Fruit fly (Drosophila melanogaster): ENCODE results near the gene eEF1gamma.

Gene eEF1gamma

DNA sequence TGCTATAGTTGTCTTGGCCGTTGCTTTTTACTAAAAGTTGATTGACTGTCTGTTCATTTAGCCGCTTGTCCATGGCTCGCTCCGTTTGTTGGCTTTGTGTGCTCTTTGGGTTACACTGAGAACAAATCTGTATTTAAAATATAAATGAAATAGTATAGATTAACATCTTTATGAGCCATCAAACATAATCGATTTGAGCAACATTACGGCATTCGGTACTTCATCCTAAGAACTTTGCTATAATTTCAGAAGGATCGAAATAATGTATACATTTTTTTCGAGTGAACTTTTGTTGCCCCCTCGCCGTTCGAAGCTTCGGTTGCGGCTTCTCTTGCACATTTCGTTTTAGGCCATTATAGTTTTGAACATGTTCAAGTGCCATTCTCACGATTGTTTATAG, 12.0 kb upstream of the eEF1gamma start:
- TF ChIP-seq Myc (optimal IDR thresholded peaks at IDR 0.05) (no peak), Sin3A (optimal IDR thresholded peaks at IDR 0.05) (no peak), h (optimal IDR thresholded peaks at IDR 0.05) (no peak), ttk (optimal IDR thresholded peaks at IDR 0.05) (no peak), insv (optimal IDR thresholded peaks at IDR 0.05) (no peak), psq (optimal IDR thresholded peaks at IDR 0.05) (no peak)

- TF ChIP-seq ttk (optimal IDR thresholded peaks at IDR 0.05), result no peak
- TF ChIP-seq insv (optimal IDR thresholded peaks at IDR 0.05), result no peak
- TF ChIP-seq Sin3A (optimal IDR thresholded peaks at IDR 0.05), result no peak
- no peak for TF ChIP-seq psq (optimal IDR thresholded peaks at IDR 0.05)
- TF ChIP-seq Myc (optimal IDR thresholded peaks at IDR 0.05), result no peak
- no peak for TF ChIP-seq h (optimal IDR thresholded peaks at IDR 0.05)
Observed at dm6 chr3R:29210091-29210490, 9.9 kb upstream of the eEF1gamma start.

DNA sequence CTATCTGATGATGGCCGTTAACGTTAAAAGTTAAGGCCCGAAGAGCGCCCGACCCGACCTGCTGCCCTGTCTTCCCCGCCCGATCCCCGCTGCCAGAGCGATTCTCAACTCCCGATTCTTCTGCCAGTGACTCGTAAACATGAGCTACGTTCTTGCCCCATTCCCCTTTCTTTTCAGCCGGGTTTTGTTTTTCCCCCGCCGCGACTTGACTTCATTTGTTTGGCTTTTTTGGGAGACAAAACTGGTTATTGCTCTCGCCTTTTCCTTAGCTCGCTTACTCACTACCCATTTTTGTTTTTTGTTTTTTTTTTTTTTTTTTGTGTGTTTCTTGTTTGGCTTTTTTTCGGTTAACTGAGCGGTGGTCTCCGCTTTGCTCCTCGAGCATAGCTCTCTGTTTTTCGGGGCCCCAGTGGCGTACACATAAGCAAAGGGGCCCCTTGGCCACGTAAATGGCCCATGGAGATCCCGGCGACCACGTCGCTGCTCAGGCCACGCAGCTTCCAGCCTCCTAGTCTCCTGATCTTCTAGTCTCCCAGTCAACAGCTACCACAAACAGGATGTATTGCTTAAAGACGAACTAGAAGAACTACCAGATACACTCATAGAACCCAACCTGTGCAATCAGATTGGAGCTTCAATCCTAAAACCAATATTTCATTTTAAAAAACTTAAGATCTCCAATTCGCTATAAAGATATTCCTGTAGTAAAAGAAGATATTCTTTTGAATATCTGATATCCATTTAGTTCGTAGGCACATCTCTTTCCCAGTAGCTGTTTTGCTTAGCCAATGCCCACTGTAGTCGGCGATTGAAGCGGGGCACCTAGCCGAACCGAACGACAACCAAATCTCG, 9.2 kb upstream of the eEF1gamma start:
- TF ChIP-seq psq (optimal IDR thresholded peaks at IDR 0.05) (no peak), h (optimal IDR thresholded peaks at IDR 0.05) (no peak), Myc (optimal IDR thresholded peaks at IDR 0.05) (no peak), Sin3A (optimal IDR thresholded peaks at IDR 0.05) (no peak), insv (optimal IDR thresholded peaks at IDR 0.05) (no peak), ttk (optimal IDR thresholded peaks at IDR 0.05) (no peak)

DNA sequence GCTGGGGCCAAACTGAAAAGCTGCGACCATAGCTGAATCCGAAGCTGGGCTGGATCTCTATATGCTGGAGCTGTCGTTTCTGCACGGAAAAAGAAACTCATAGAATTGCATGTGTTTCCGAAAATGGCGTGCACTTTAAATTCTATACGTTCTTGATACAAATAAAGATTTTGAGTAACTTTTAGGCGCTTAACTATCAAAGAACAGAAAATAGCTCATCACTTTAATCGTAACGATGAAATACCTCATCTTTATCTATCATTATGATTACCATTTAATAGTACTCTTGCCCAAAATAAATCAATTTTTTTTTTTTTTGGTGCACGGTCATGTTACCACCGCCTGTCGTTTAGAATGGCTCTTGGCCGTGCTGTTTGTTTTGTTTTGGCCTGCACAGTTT, 8.3 kb upstream of the eEF1gamma start:
- TF ChIP-seq insv (optimal IDR thresholded peaks at IDR 0.05) (no peak), h (optimal IDR thresholded peaks at IDR 0.05) (no peak), ttk (optimal IDR thresholded peaks at IDR 0.05) (no peak), Myc (optimal IDR thresholded peaks at IDR 0.05) (no peak), Sin3A (optimal IDR thresholded peaks at IDR 0.05) (no peak), psq (optimal IDR thresholded peaks at IDR 0.05) (no peak)

- TF ChIP-seq Sin3A (optimal IDR thresholded peaks at IDR 0.05) (no peak), Myc (optimal IDR thresholded peaks at IDR 0.05) (no peak), h (optimal IDR thresholded peaks at IDR 0.05) (no peak), ttk (optimal IDR thresholded peaks at IDR 0.05) (no peak), insv (optimal IDR thresholded peaks at IDR 0.05) (no peak)
Observed at dm6 chr3R:29212534-29212933, 7.4 kb upstream of the eEF1gamma start.

DNA sequence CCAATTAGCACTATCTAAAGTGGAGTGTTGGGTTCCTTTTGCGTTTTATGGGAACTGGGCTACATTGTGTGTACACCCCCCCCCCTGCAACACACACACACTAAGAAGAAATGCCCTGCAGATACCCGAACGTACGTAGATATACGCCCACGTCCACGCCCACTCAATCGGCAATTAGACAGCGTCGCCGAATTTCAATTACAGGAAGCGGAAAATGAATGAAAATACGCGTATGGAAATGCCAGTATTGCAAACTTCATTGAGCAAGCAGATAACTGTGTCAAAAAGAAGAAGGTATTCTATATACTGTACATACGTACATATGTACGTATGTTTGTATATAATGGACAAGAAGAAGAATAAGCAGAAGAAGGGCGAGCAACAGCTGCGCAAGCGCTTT, 6.6 kb upstream of the eEF1gamma start:
- TF ChIP-seq psq (optimal IDR thresholded peaks at IDR 0.05), result no peak
- TF ChIP-seq Sin3A (optimal IDR thresholded peaks at IDR 0.05), result no peak
- TF ChIP-seq insv (optimal IDR thresholded peaks at IDR 0.05), result no peak
- no peak for TF ChIP-seq Myc (optimal IDR thresholded peaks at IDR 0.05)
- no peak for TF ChIP-seq h (optimal IDR thresholded peaks at IDR 0.05)
- no peak for TF ChIP-seq ttk (optimal IDR thresholded peaks at IDR 0.05)

DNA sequence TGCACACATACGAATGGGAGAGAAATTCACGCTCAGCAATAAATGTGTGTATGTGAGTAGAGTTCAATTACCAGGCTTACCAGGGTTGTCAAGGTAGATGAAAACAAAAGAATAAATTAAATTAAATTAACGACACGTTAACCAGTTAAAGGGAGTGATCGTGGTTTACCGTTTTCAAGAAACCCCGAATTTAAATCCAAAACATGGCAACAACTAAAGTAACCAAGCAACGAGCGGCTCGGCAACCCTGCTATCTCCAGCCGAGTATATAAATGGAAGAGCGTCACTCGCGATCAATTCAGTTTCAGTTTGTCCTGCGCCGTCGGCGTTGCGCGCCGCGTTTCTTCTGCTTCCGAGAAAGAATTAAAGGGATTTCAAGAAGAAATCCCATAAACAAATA, 5.7 kb upstream of the eEF1gamma start:
- no peak for TF ChIP-seq h (optimal IDR thresholded peaks at IDR 0.05)
- TF ChIP-seq Sin3A (optimal IDR thresholded peaks at IDR 0.05), result no peak
- no peak for TF ChIP-seq ttk (optimal IDR thresholded peaks at IDR 0.05)
- no peak for TF ChIP-seq insv (optimal IDR thresholded peaks at IDR 0.05)
- no peak for TF ChIP-seq psq (optimal IDR thresholded peaks at IDR 0.05)
- TF ChIP-seq Myc (optimal IDR thresholded peaks at IDR 0.05), result no peak

DNA sequence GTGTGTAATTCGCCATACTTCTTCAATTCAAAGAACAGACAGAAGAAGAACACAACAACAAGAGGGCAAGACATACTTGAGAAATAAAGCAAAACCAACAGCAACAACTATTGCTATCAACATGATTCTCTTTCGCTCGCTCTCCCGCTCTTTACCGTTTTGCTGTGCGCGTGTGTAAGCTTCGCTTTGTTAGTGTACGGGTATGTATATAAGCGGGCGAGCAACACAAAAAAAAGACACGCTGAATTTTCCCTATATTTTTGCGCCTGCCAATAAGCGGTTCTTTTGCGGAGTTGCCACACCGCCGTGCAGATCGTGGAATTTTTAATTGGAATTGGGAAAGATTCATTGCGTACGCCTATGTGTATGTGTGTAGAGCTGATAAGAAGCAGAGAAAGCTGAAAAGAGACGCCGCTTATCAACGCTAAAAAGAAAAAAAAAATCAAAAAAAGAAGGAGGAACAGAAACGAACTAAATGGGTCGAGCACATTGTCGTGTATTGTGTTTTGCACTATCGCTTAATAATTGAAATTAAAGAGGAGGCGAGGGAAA, 4.9 kb upstream of the eEF1gamma start:
- TF ChIP-seq insv (optimal IDR thresholded peaks at IDR 0.05), result no peak
- no peak for TF ChIP-seq h (optimal IDR thresholded peaks at IDR 0.05)
- TF ChIP-seq ttk (optimal IDR thresholded peaks at IDR 0.05), result no peak
- no peak for TF ChIP-seq Sin3A (optimal IDR thresholded peaks at IDR 0.05)
- TF ChIP-seq Myc (optimal IDR thresholded peaks at IDR 0.05), result no peak
- TF ChIP-seq psq (optimal IDR thresholded peaks at IDR 0.05), result no peak

- TF ChIP-seq Sin3A (optimal IDR thresholded peaks at IDR 0.05), result no peak
- TF ChIP-seq h (optimal IDR thresholded peaks at IDR 0.05), result no peak
- no peak for TF ChIP-seq Myc (optimal IDR thresholded peaks at IDR 0.05)
- no peak for TF ChIP-seq insv (optimal IDR thresholded peaks at IDR 0.05)
- no peak for TF ChIP-seq ttk (optimal IDR thresholded peaks at IDR 0.05)
- no peak for TF ChIP-seq psq (optimal IDR thresholded peaks at IDR 0.05)
Observed at dm6 chr3R:29215652-29216483, 4.1 kb upstream of the eEF1gamma start.

dm6 chr3R:29216484-29216863, 3.5 kb upstream of the eEF1gamma start:
- TF ChIP-seq Sin3A (optimal IDR thresholded peaks at IDR 0.05), result no peak
- no peak for TF ChIP-seq psq (optimal IDR thresholded peaks at IDR 0.05)
- TF ChIP-seq insv (optimal IDR thresholded peaks at IDR 0.05), result no peak
- TF ChIP-seq h (optimal IDR thresholded peaks at IDR 0.05), result no peak

- TF ChIP-seq insv (optimal IDR thresholded peaks at IDR 0.05), result no peak
- no peak for TF ChIP-seq ttk (optimal IDR thresholded peaks at IDR 0.05)
- TF ChIP-seq h (optimal IDR thresholded peaks at IDR 0.05), result no peak
- TF ChIP-seq Myc (optimal IDR thresholded peaks at IDR 0.05), result no peak
- no peak for TF ChIP-seq Sin3A (optimal IDR thresholded peaks at IDR 0.05)
- TF ChIP-seq psq (optimal IDR thresholded peaks at IDR 0.05), result no peak
Observed at dm6 chr3R:29217309-29217708, 2.7 kb upstream of the eEF1gamma start.

dm6 chr3R:29218001-29218400, 2.0 kb upstream of the eEF1gamma start:
- TF ChIP-seq Sin3A (optimal IDR thresholded peaks at IDR 0.05) (no peak), insv (optimal IDR thresholded peaks at IDR 0.05) (no peak), h (optimal IDR thresholded peaks at IDR 0.05) (no peak), Myc (optimal IDR thresholded peaks at IDR 0.05) (no peak), psq (optimal IDR thresholded peaks at IDR 0.05) (no peak), ttk (optimal IDR thresholded peaks at IDR 0.05) (no peak)
